Worm (Caenorhabditis elegans) whole organism, late embryonic: ENCODE measurements around the gene Y39F10A.1.

Source experiments
- C38D4.7 ChIP-seq: fragments of 200-800 bp; sonication (Bioruptor generic); optimal IDR thresholded peaks from 2 replicates; lab custom pipeline; 2018; ENCODE audit warnings: mild to moderate bottlenecking, missing genetic modification characterization, moderate library complexity, missing compliant biosample characterization
- F13H6.1 ChIP-seq: sonication (generic microtip); optimal IDR thresholded peaks from 2 replicates; lab custom pipeline; 2016; ENCODE audit warnings: missing genetic modification characterization, missing compliant biosample characterization
- K02D7.2 ChIP-seq: sonication (generic microtip); optimal IDR thresholded peaks from 2 replicates; lab custom pipeline; 2017; ENCODE audit warnings: mild to moderate bottlenecking, missing genetic modification characterization, missing compliant biosample characterization
- Y22D7AL.16 ChIP-seq: sonication (generic microtip); optimal IDR thresholded peaks from 2 replicates; lab custom pipeline; 2016; ENCODE audit warnings: missing genetic modification characterization, missing compliant biosample characterization
- ceh-14 ChIP-seq: sonication (generic microtip); optimal IDR thresholded peaks from 2 replicates; lab custom pipeline; 2016; ENCODE audit warnings: missing genotype, missing genetic modification characterization, missing compliant biosample characterization
- ceh-19 ChIP-seq: fragments of 200-800 bp; sonication (Bioruptor generic); optimal IDR thresholded peaks from 2 replicates; lab custom pipeline; 2018; ENCODE audit warnings: mild to moderate bottlenecking, missing genetic modification characterization, missing compliant biosample characterization
- ceh-2 ChIP-seq: sonication (generic microtip); optimal IDR thresholded peaks from 2 replicates; lab custom pipeline; 2016; ENCODE audit warnings: missing genotype, missing genetic modification characterization, missing compliant biosample characterization
- ceh-22 ChIP-seq: sonication (generic microtip); optimal IDR thresholded peaks from 2 replicates; lab custom pipeline; 2017; ENCODE audit warnings: missing biosample characterization, missing genetic modification characterization
- ceh-24 ChIP-seq: sonication (generic microtip); optimal IDR thresholded peaks from 2 replicates; lab custom pipeline; 2016; ENCODE audit warnings: mild to moderate bottlenecking, missing genetic modification characterization, missing compliant biosample characterization
- ceh-30 ChIP-seq: fragments of 150-350 bp; optimal IDR thresholded peaks from 2 replicates; lab custom pipeline; 2014; ENCODE audit warnings: missing biosample characterization, missing genetic modification characterization
- ceh-31 ChIP-seq: sonication (generic microtip); optimal IDR thresholded peaks from 2 replicates; lab custom pipeline; 2016; ENCODE audit warnings: missing genetic modification characterization, missing compliant biosample characterization
- ceh-34 ChIP-seq: sonication (generic microtip); optimal IDR thresholded peaks from 2 replicates; lab custom pipeline; 2016; ENCODE audit warnings: mild to moderate bottlenecking, missing genetic modification characterization, missing compliant biosample characterization
- ceh-48 ChIP-seq: sonication (generic microtip); optimal IDR thresholded peaks from 2 replicates; lab custom pipeline; 2016; ENCODE audit warnings: missing genetic modification characterization, inconsistent platforms, missing compliant biosample characterization
- ceh-6 ChIP-seq: fragments of 200-800 bp; sonication (Bioruptor generic); optimal IDR thresholded peaks from 2 replicates; lab custom pipeline; 2018; ENCODE audit warnings: mild to moderate bottlenecking, missing genetic modification characterization, missing compliant biosample characterization
- ceh-9 ChIP-seq: sonication (generic microtip); optimal IDR thresholded peaks from 2 replicates; lab custom pipeline; 2016; ENCODE audit warnings: mild to moderate bottlenecking, missing genetic modification characterization, inconsistent platforms, missing compliant biosample characterization
- che-1 ChIP-seq: sonication (generic microtip); optimal IDR thresholded peaks from 2 replicates; lab custom pipeline; 2016; ENCODE audit warnings: mild to moderate bottlenecking, missing genetic modification characterization, missing compliant biosample characterization
- dmd-4 ChIP-seq: sonication (generic microtip); optimal IDR thresholded peaks from 2 replicates; lab custom pipeline; 2016; ENCODE audit warnings: borderline replicate concordance, missing genetic modification characterization, missing compliant biosample characterization
- dve-1 ChIP-seq: sonication (generic microtip); optimal IDR thresholded peaks from 2 replicates; lab custom pipeline; 2017; ENCODE audit warnings: antibody characterized with exemption, mild to moderate bottlenecking, missing genetic modification characterization, missing compliant biosample characterization
- elt-2 ChIP-seq: sonication (generic microtip); optimal IDR thresholded peaks from 2 replicates; lab custom pipeline; 2016; ENCODE audit warnings: missing genetic modification reagents, missing genetic modification characterization, missing compliant biosample characterization
- eyg-1 ChIP-seq: sonication (generic microtip); optimal IDR thresholded peaks from 2 replicates; lab custom pipeline; 2016; ENCODE audit warnings: missing genotype, missing genetic modification characterization, missing compliant biosample characterization
- hlh-13 ChIP-seq: fragments of 200-800 bp; sonication (Bioruptor generic); optimal IDR thresholded peaks from 2 replicates; lab custom pipeline; 2018; ENCODE audit warnings: mild to moderate bottlenecking, missing genetic modification characterization, missing compliant biosample characterization
- hlh-30 ChIP-seq: sonication (generic microtip); optimal IDR thresholded peaks from 2 replicates; lab custom pipeline; 2017; ENCODE audit warnings: antibody characterized with exemption, missing genetic modification characterization, missing compliant biosample characterization; ENCODE audit not compliant: insufficient read depth
- hlh-6 ChIP-seq: sonication (generic microtip); optimal IDR thresholded peaks from 2 replicates; lab custom pipeline; 2016; ENCODE audit warnings: missing genotype, missing genetic modification characterization, missing compliant biosample characterization
- lim-6 ChIP-seq: sonication (generic microtip); optimal IDR thresholded peaks from 2 replicates; lab custom pipeline; 2016; ENCODE audit warnings: missing genetic modification characterization, missing compliant biosample characterization
- mec-3 ChIP-seq: sonication (generic microtip); optimal IDR thresholded peaks from 2 replicates; lab custom pipeline; 2016; ENCODE audit warnings: borderline replicate concordance, missing genetic modification characterization, missing compliant biosample characterization
- nfya-1 ChIP-seq: sonication (generic microtip); optimal IDR thresholded peaks from 2 replicates; lab custom pipeline; 2017; ENCODE audit warnings: missing genetic modification characterization, mild to moderate bottlenecking, missing compliant biosample characterization, antibody characterized with exemption, moderate library complexity
- nhr-11 ChIP-seq: fragments of 150-350 bp; optimal IDR thresholded peaks from 2 replicates; lab custom pipeline; 2014; ENCODE audit warnings: missing biosample characterization, missing genetic modification characterization
- nhr-232 ChIP-seq: sonication (generic microtip); optimal IDR thresholded peaks from 2 replicates; lab custom pipeline; 2016; ENCODE audit warnings: missing genetic modification characterization, missing compliant biosample characterization
- odd-2 ChIP-seq: sonication (generic microtip); optimal IDR thresholded peaks from 2 replicates; lab custom pipeline; 2017; ENCODE audit warnings: antibody characterized with exemption, mild to moderate bottlenecking, missing genetic modification characterization, missing compliant biosample characterization
- pag-3 ChIP-seq: sonication (generic microtip); optimal IDR thresholded peaks from 2 replicates; lab custom pipeline; 2016; ENCODE audit warnings: missing compliant biosample characterization, missing genetic modification characterization, borderline replicate concordance
- pat-9 ChIP-seq: fragments of 200-800 bp; sonication (Bioruptor generic); optimal IDR thresholded peaks from 2 replicates; lab custom pipeline; 2018; ENCODE audit warnings: mild to moderate bottlenecking, missing genetic modification characterization, moderate library complexity, missing compliant biosample characterization
- pax-1 ChIP-seq: fragments of 150-350 bp; optimal IDR thresholded peaks from 2 replicates; lab custom pipeline; 2014; ENCODE audit warnings: missing biosample characterization, missing genetic modification characterization
- pha-4 ChIP-seq: fragments of 150-350 bp; optimal IDR thresholded peaks from 2 replicates; lab custom pipeline; 2018; ENCODE audit warnings: missing biosample characterization, missing genetic modification reagents, missing genetic modification characterization
- pqm-1 ChIP-seq: sonication (generic microtip); optimal IDR thresholded peaks from 2 replicates; lab custom pipeline; 2016; ENCODE audit warnings: missing genetic modification characterization, missing compliant biosample characterization
- pros-1 ChIP-seq: fragments of 150-350 bp; optimal IDR thresholded peaks from 2 replicates; lab custom pipeline; 2014; ENCODE audit warnings: missing biosample characterization, missing genetic modification reagents, missing genetic modification characterization
- ref-2 ChIP-seq: sonication (generic microtip); optimal IDR thresholded peaks from 2 replicates; lab custom pipeline; 2016; ENCODE audit warnings: missing genetic modification characterization, missing compliant biosample characterization
- rnt-1 ChIP-seq: sonication (generic microtip); optimal IDR thresholded peaks from 2 replicates; lab custom pipeline; 2016; ENCODE audit warnings: missing genetic modification characterization, missing compliant biosample characterization
- sdc-2 ChIP-seq: sonication (generic microtip); optimal IDR thresholded peaks from 2 replicates; lab custom pipeline; 2016; ENCODE audit warnings: missing genotype, missing genetic modification characterization, missing compliant biosample characterization
- sox-4 ChIP-seq: sonication (generic microtip); optimal IDR thresholded peaks from 2 replicates; lab custom pipeline; 2017; ENCODE audit warnings: mild to moderate bottlenecking, missing genetic modification characterization, inconsistent platforms, missing compliant biosample characterization
- tbx-7 ChIP-seq: sonication (generic microtip); optimal IDR thresholded peaks from 2 replicates; lab custom pipeline; 2016; ENCODE audit warnings: missing genotype, missing genetic modification characterization, missing compliant biosample characterization
- unc-42 ChIP-seq: sonication (generic microtip); optimal IDR thresholded peaks from 2 replicates; lab custom pipeline; 2016; ENCODE audit warnings: missing genotype, missing genetic modification characterization, missing compliant biosample characterization
- zip-5 ChIP-seq: sonication (generic microtip); optimal IDR thresholded peaks from 2 replicates; lab custom pipeline; 2016; ENCODE audit warnings: missing genetic modification characterization, missing compliant biosample characterization
- ztf-16 ChIP-seq: sonication (generic microtip); optimal IDR thresholded peaks from 2 replicates; lab custom pipeline; 2017; ENCODE audit warnings: missing genetic modification characterization, missing compliant biosample characterization

Gene Y39F10A.1

DNA sequence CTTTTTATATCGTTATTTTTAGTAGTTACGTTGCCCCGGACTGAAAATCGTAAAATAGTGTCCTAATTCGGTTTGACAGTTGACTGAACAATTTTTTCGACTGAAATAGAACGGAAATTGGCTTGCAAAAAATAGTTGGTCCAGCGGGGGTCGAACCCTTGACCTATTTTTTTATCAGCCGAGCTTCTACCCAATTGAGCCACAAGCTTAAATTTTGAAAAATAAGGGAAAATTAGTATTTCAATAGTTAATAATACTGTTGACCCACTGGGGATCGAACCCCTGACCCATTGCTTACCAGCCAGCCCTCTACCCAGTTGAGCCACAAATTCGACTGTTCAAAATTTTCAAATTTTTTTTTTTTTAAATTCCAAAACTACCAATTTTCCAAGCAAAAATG, 23.3 kb upstream of the Y39F10A.1 start:
- TF ChIP-seq hlh-13 (GFP tag; lab: Kevin White, UChicago) (no peak), Y22D7AL.16 (tag; lab: Kevin White, UChicago) (no peak), unc-42 (no peak), tbx-7 (tag; lab: Kevin White, UChicago) (no peak), pat-9 (tag; lab: Kevin White, UChicago) (no peak), pros-1 (no peak), K02D7.2 (tag; lab: Kevin White, UChicago) (no peak)

DNA sequence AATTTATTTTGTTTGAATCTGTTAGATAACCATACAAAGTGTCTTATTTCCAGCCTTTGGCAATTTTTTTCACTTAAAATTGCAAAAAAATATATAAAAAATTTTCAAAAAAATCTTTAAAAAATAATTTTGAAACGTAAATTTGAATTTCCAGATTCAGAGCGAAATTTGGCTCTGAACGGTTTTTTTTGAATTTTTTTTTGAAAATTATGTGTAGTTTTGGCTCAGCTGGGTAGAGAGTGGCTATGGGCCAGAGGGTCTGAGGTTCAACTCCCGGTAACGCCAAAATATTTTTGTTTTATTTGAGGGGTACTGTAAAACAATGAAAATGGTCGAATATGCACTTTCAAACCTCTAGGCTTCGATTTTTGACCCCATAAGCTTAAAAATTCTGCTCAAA, 21.7 kb upstream of the Y39F10A.1 start:
- TF ChIP-seq ceh-24 = no peak
- no peak for TF ChIP-seq ceh-19 (GFP tag; lab: Kevin White, UChicago)
- no peak for TF ChIP-seq pag-3 (tag; lab: Kevin White, UChicago)
- TF ChIP-seq eyg-1 (tag; lab: Kevin White, UChicago) = no peak
- TF ChIP-seq rnt-1 = no peak
- TF ChIP-seq C38D4.7 (GFP tag; lab: Kevin White, UChicago) = no peak
- TF ChIP-seq F13H6.1 (tag; lab: Kevin White, UChicago) = no peak

DNA sequence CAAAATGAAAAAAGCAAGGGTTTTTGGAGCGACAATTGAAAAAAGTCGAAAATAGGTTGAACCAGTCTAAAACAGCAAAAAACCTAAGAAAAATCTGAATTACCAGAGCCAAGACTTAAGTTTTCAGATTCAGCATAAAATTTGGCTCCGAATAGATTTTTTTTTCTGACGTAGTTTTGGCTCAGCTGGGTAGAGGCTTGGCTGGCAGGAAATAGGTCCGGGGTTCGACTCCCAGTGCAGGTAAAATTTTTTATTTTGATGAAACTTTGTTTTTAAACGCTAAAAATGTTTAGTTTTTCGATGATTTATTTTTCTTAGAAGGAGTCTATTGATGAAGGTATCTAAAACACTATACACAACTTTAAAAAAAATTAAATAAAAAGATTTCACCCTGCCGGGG, 20.2 kb upstream of the Y39F10A.1 start:
- TF ChIP-seq nhr-232 (no peak), ceh-22 (no peak), ceh-19 (GFP tag; lab: Kevin White, UChicago) (no peak), pat-9 (tag; lab: Kevin White, UChicago) (no peak), ceh-9 (tag; lab: Kevin White, UChicago) (no peak), eyg-1 (tag; lab: Kevin White, UChicago) (no peak), rnt-1 (no peak), che-1 (no peak), elt-2 (no peak), pha-4 (tag; lab: Kevin White, UChicago) (no peak), ceh-34 (tag; lab: Kevin White, UChicago) (no peak), pqm-1 (tag; lab: Kevin White, UChicago) (no peak), lim-6 (tag; lab: Kevin White, UChicago) (no peak), dmd-4 (no peak), sdc-2 (tag; lab: Kevin White, UChicago) (no peak), unc-42 (no peak)

DNA sequence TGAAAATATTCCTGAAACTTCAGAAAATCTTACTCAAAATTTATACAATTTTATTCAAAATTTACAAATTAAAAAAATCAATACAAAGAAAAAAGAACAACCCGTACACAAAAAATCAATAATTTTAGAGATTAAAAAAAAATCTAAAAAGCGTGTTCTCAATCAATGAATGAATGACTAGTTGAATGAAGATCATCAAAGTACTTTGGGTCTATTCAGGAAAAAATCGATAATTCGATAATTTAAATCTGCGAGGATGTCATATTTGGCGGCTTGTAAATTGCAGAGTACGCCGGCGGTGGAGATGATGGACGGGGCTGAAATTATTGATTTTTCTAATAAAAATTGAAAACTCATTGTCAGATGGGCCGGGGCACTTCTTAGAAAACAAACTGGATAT, 19.0 kb upstream of the Y39F10A.1 start:
- TF ChIP-seq ceh-48 (tag; lab: Kevin White, UChicago) (peak; percentile 16), ceh-2 (tag; lab: Kevin White, UChicago) (no peak)
- TF ChIP-seq, all 69 proteins: peak for 1

DNA sequence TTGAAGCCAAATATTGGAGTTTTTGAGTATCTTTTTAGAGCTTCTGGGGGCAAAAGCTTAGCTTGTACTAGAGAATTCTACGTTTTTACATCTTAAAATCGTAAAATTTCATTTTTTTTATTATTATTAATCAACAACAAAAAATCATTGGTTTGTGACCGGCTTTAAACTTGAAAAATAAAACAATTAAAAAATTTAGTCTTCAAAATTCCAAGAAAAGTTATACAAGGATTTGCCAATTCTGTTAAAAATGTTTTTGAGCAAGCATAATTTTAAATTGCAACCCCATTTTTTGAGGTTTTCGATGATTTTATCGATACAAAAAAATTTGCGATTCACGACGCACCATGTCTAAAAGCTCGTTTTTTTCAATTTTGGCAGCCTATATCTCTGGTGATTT, 17.9 kb upstream of the Y39F10A.1 start:
- TF ChIP-seq mec-3 (tag; lab: Kevin White, UChicago) (no peak), pag-3 (tag; lab: Kevin White, UChicago) (no peak), dmd-4 (no peak)

DNA sequence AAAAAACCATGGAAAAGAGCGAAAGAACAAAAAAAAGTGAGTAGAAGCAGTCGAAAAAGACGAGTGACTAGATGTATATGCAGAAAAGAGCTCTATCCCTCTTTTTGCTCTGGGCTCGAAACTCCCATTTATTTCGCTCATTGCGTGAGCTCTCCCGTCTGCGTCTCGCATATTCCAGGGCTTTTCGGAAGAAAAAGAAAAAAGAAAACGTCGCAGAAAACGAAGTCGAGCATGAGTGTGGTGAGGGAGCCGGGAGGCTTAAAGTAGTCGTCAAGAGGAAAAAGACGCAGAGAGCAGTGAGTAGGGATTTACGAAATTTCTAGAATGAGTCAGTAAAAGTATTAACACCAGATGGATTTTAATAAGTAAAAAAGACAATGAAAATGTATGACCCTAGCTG, 15.3 kb upstream of the Y39F10A.1 start:
- TF ChIP-seq ceh-31 (tag; lab: Kevin White, UChicago) = peak; percentile 61
- no peak for TF ChIP-seq hlh-13 (GFP tag; lab: Kevin White, UChicago)
- no peak for TF ChIP-seq rnt-1
- TF ChIP-seq pat-9 (tag; lab: Kevin White, UChicago) = no peak
- no peak for TF ChIP-seq zip-5 (tag; lab: Kevin White, UChicago)
- no peak for TF ChIP-seq sdc-2 (tag; lab: Kevin White, UChicago)
- peak; percentile 64 for TF ChIP-seq unc-42
- TF ChIP-seq ceh-6 (GFP tag; lab: Kevin White, UChicago) = no peak
- TF ChIP-seq ceh-14 = peak; percentile 51
- no peak for TF ChIP-seq pax-1 (tag; lab: Kevin White, UChicago)
- no peak for TF ChIP-seq hlh-30 (tag; lab: Kevin White, UChicago)
- no peak for TF ChIP-seq dve-1 (tag; lab: Kevin White, UChicago)
- TF ChIP-seq ref-2 = no peak
- no peak for TF ChIP-seq ceh-34 (tag; lab: Kevin White, UChicago)
- no peak for TF ChIP-seq hlh-6
- TF ChIP-seq odd-2 (tag; lab: Kevin White, UChicago) = no peak
- no peak for TF ChIP-seq nhr-11 (tag; lab: Kevin White, UChicago)
- no peak for TF ChIP-seq dmd-4
- no peak for TF ChIP-seq ceh-22
- no peak for TF ChIP-seq sox-4 (tag; lab: Kevin White, UChicago)
- TF ChIP-seq ceh-19 (GFP tag; lab: Kevin White, UChicago) = no peak
- TF ChIP-seq ceh-9 (tag; lab: Kevin White, UChicago) = no peak
- peak; percentile 48 for TF ChIP-seq nfya-1 (tag; lab: Kevin White, UChicago)
- no peak for TF ChIP-seq ceh-30 (tag; lab: Kevin White, UChicago)
- TF ChIP-seq ztf-16 = no peak
